Fruit fly (Drosophila melanogaster) whole organism: ENCODE measurements around the gene CG34453.

Experiments used
- CG8478 ChIP-seq: fragments of >200 bp; optimal IDR thresholded peaks from 2 replicates; lab custom pipeline; 2018; ENCODE audit warnings: inconsistent platforms
- Dll ChIP-seq: fragments of >200 bp; optimal IDR thresholded peaks from 2 replicates; lab custom pipeline; 2017
- EcR ChIP-seq, 2 experiments: fragments of >200 bp; optimal IDR thresholded peaks; 2 replicates each; lab custom pipeline; 2017; ENCODE audit warnings: missing biosample characterization in 2 of 2, missing genetic modification characterization in 2 of 2, missing genetic modification reagents in 2 of 2
- pan ChIP-seq: fragments of >200 bp; optimal IDR thresholded peaks from 2 replicates; lab custom pipeline; 2017
- psq ChIP-seq: fragments of >200 bp; optimal IDR thresholded peaks from 2 replicates; lab custom pipeline; 2017
- usp ChIP-seq: fragments of >200 bp; optimal IDR thresholded peaks from 2 replicates; lab custom pipeline; 2017; ENCODE audit warnings: missing biosample characterization, missing genetic modification characterization, mixed read lengths

The CG34453 gene

dm6 chr3L:203536-204135, 29.5 kb downstream of the CG34453 start, which contains the start of gene NitFhit:
TSS of gene NitFhit (plus strand) at chr3L:203730.
- TF ChIP-seq usp, result no peak
- TF ChIP-seq psq (lab: Kevin White, UChicago), result no peak
- TF ChIP-seq EcR (GFP tag; optimal IDR thresholded peaks at IDR 0.05; lab: Kevin White, UChicago), result no peak
- TF ChIP-seq Dll (lab: Kevin White, UChicago), result no peak
- no peak for TF ChIP-seq CG8478 (lab: Kevin White, UChicago)
- TF ChIP-seq pan (lab: Kevin White, UChicago), result no peak

- TF ChIP-seq usp (no peak), Dll (lab: Kevin White, UChicago) (no peak), EcR (GFP tag; optimal IDR thresholded peaks at IDR 0.05; lab: Kevin White, UChicago) (no peak), pan (lab: Kevin White, UChicago) (no peak), psq (lab: Kevin White, UChicago) (no peak), CG8478 (lab: Kevin White, UChicago) (no peak)
Observed at dm6 chr3L:199754-200596, 33.2 kb downstream of the CG34453 start, which contains the start of the genes rno and mri. TSS of gene rno (minus strand) at chr3L:199762. TSS of gene mri (plus strand) at chr3L:200174.

dm6 chr3L:199050-199745, 34.0 kb downstream of the CG34453 start:
- TF ChIP-seq Dll (lab: Kevin White, UChicago) (no peak), usp (no peak), CG8478 (lab: Kevin White, UChicago) (peak; percentile 51), psq (lab: Kevin White, UChicago) (no peak)

- no peak for TF ChIP-seq usp
- no peak for TF ChIP-seq CG8478 (lab: Kevin White, UChicago)
- TF ChIP-seq EcR (GFP tag; optimal IDR thresholded peaks at IDR 0.05; lab: Kevin White, UChicago), result no peak
- TF ChIP-seq psq (lab: Kevin White, UChicago), result no peak
- no peak for TF ChIP-seq Dll (lab: Kevin White, UChicago)
- no peak for TF ChIP-seq pan (lab: Kevin White, UChicago)
Observed at dm6 chr3L:184251-184650, 48.9 kb downstream of the CG34453 start, which contains the start of the genes CG34140, Mkp and Mtch. TSS of gene CG34140 (minus strand) at chr3L:184424. TSS of gene Mkp (minus strand) at chr3L:184540. TSS of gene Mtch (plus strand) at chr3L:184626.
